Worm (Caenorhabditis elegans): ENCODE measurements around the gene cit-1.1.

- TF ChIP-seq ceh-83 (GFP tag; optimal IDR thresholded peaks at IDR 0.05) (no peak), lsy-2 (tag; optimal IDR thresholded peaks at IDR 0.05) (no peak), nhr-76 (tag; optimal IDR thresholded peaks at IDR 0.05) (no peak), lin-13 (tag; optimal IDR thresholded peaks at IDR 0.05) (no peak)
Observed at ce11 chrIII:7956965-7957364, 52.7 kb downstream of the cit-1.1 start, which contains the start of gene C29E4.9.

Data from whole organism, mixed stage, embryonic.